Worm (Caenorhabditis elegans) whole organism, late embryonic: ENCODE measurements around the gene T26C5.4.

ENCODE experiments used
- K09A11.1 ChIP-seq: sonication (generic microtip); optimal IDR thresholded peaks from 2 replicates; lab custom pipeline; 2017; ENCODE audit warnings: antibody characterized with exemption, mild to moderate bottlenecking, missing genetic modification characterization, missing compliant biosample characterization; ENCODE audit not compliant: insufficient read depth
- ahr-1 ChIP-seq: sonication (generic microtip); optimal IDR thresholded peaks from 2 replicates; lab custom pipeline; 2016; ENCODE audit warnings: missing genetic modification characterization, missing compliant biosample characterization
- ama-1 ChIP-seq: fragments of 150-350 bp; optimal IDR thresholded peaks from 2 replicates; lab custom pipeline; 2014
- ceh-18 ChIP-seq: sonication (generic microtip); optimal IDR thresholded peaks from 2 replicates; lab custom pipeline; 2016; ENCODE audit warnings: missing genetic modification characterization, missing compliant biosample characterization
- ceh-19 ChIP-seq: fragments of 200-800 bp; sonication (Bioruptor generic); optimal IDR thresholded peaks from 2 replicates; lab custom pipeline; 2018; ENCODE audit warnings: mild to moderate bottlenecking, missing genetic modification characterization, missing compliant biosample characterization
- ceh-2 ChIP-seq: sonication (generic microtip); optimal IDR thresholded peaks from 2 replicates; lab custom pipeline; 2016; ENCODE audit warnings: missing genotype, missing genetic modification characterization, missing compliant biosample characterization
- ceh-22 ChIP-seq: sonication (generic microtip); optimal IDR thresholded peaks from 2 replicates; lab custom pipeline; 2017; ENCODE audit warnings: missing biosample characterization, missing genetic modification characterization
- ceh-45 ChIP-seq: fragments of 200-800 bp; sonication (Bioruptor generic); IDR thresholded peaks from 2 replicates; pipeline ENCODE4 v1.3.6; 2022; ENCODE audit warnings: missing genetic modification reagents, missing genetic modification characterization, missing compliant biosample characterization
- ceh-48 ChIP-seq: sonication (generic microtip); optimal IDR thresholded peaks from 2 replicates; lab custom pipeline; 2016; ENCODE audit warnings: missing genetic modification characterization, inconsistent platforms, missing compliant biosample characterization
- ceh-6 ChIP-seq: fragments of 200-800 bp; sonication (Bioruptor generic); optimal IDR thresholded peaks from 2 replicates; lab custom pipeline; 2018; ENCODE audit warnings: mild to moderate bottlenecking, missing genetic modification characterization, missing compliant biosample characterization
- dmd-4 ChIP-seq: sonication (generic microtip); optimal IDR thresholded peaks from 2 replicates; lab custom pipeline; 2016; ENCODE audit warnings: borderline replicate concordance, missing genetic modification characterization, missing compliant biosample characterization
- dve-1 ChIP-seq: sonication (generic microtip); optimal IDR thresholded peaks from 2 replicates; lab custom pipeline; 2017; ENCODE audit warnings: antibody characterized with exemption, mild to moderate bottlenecking, missing genetic modification characterization, missing compliant biosample characterization
- elt-2 ChIP-seq: sonication (generic microtip); optimal IDR thresholded peaks from 2 replicates; lab custom pipeline; 2016; ENCODE audit warnings: missing genetic modification reagents, missing genetic modification characterization, missing compliant biosample characterization
- ets-4 ChIP-seq: sonication (generic microtip); optimal IDR thresholded peaks from 2 replicates; lab custom pipeline; 2016; ENCODE audit warnings: missing genetic modification characterization, missing compliant biosample characterization
- eyg-1 ChIP-seq: sonication (generic microtip); optimal IDR thresholded peaks from 2 replicates; lab custom pipeline; 2016; ENCODE audit warnings: missing genotype, missing genetic modification characterization, missing compliant biosample characterization
- fkh-6 ChIP-seq: sonication (generic microtip); optimal IDR thresholded peaks from 2 replicates; lab custom pipeline; 2016; ENCODE audit warnings: missing genetic modification characterization, missing compliant biosample characterization
- gmeb-2 ChIP-seq: sonication (generic microtip); optimal IDR thresholded peaks from 2 replicates; lab custom pipeline; 2016; ENCODE audit warnings: missing genetic modification characterization, inconsistent platforms, missing compliant biosample characterization
- hlh-30 ChIP-seq: sonication (generic microtip); optimal IDR thresholded peaks from 2 replicates; lab custom pipeline; 2017; ENCODE audit warnings: antibody characterized with exemption, missing genetic modification characterization, missing compliant biosample characterization; ENCODE audit not compliant: insufficient read depth
- lin-11 ChIP-seq: fragments of 200-800 bp; sonication (Bioruptor generic); optimal IDR thresholded peaks from 2 replicates; lab custom pipeline; 2018; ENCODE audit warnings: mild to moderate bottlenecking, missing genetic modification characterization, missing compliant biosample characterization
- madf-2 ChIP-seq: sonication (generic microtip); optimal IDR thresholded peaks from 2 replicates; lab custom pipeline; 2017; ENCODE audit warnings: missing genetic modification characterization, missing compliant biosample characterization
- nfya-1 ChIP-seq: sonication (generic microtip); optimal IDR thresholded peaks from 2 replicates; lab custom pipeline; 2017; ENCODE audit warnings: missing genetic modification characterization, mild to moderate bottlenecking, missing compliant biosample characterization, antibody characterized with exemption, moderate library complexity
- nhr-232 ChIP-seq: sonication (generic microtip); optimal IDR thresholded peaks from 2 replicates; lab custom pipeline; 2016; ENCODE audit warnings: missing genetic modification characterization, missing compliant biosample characterization
- pat-9 ChIP-seq: fragments of 200-800 bp; sonication (Bioruptor generic); optimal IDR thresholded peaks from 2 replicates; lab custom pipeline; 2018; ENCODE audit warnings: mild to moderate bottlenecking, missing genetic modification characterization, moderate library complexity, missing compliant biosample characterization
- pax-1 ChIP-seq: fragments of 150-350 bp; optimal IDR thresholded peaks from 2 replicates; lab custom pipeline; 2014; ENCODE audit warnings: missing biosample characterization, missing genetic modification characterization
- pha-2 ChIP-seq: sonication (generic microtip); optimal IDR thresholded peaks from 2 replicates; lab custom pipeline; 2017; ENCODE audit warnings: mild to moderate bottlenecking, missing genetic modification characterization, missing compliant biosample characterization
- pqm-1 ChIP-seq: sonication (generic microtip); optimal IDR thresholded peaks from 2 replicates; lab custom pipeline; 2016; ENCODE audit warnings: missing genetic modification characterization, missing compliant biosample characterization
- pros-1 ChIP-seq: fragments of 150-350 bp; optimal IDR thresholded peaks from 2 replicates; lab custom pipeline; 2014; ENCODE audit warnings: missing biosample characterization, missing genetic modification reagents, missing genetic modification characterization
- ref-2 ChIP-seq: sonication (generic microtip); optimal IDR thresholded peaks from 2 replicates; lab custom pipeline; 2016; ENCODE audit warnings: missing genetic modification characterization, missing compliant biosample characterization
- rnt-1 ChIP-seq: sonication (generic microtip); optimal IDR thresholded peaks from 2 replicates; lab custom pipeline; 2016; ENCODE audit warnings: missing genetic modification characterization, missing compliant biosample characterization
- sox-2 ChIP-seq: fragments of 200-800 bp; sonication (Bioruptor generic); IDR thresholded peaks from 2 replicates; pipeline ENCODE4 v1.3.6; 2022; ENCODE audit warnings: missing genetic modification reagents, missing genetic modification characterization, missing compliant biosample characterization
- tbx-7 ChIP-seq: sonication (generic microtip); optimal IDR thresholded peaks from 2 replicates; lab custom pipeline; 2016; ENCODE audit warnings: missing genotype, missing genetic modification characterization, missing compliant biosample characterization
- unc-3 ChIP-seq, 2 experiments: fragments of 200-800 bp in 1 of 2; sonication (Bioruptor generic) in 1 of 2; sonication (generic microtip) in 1 of 2; conservative IDR thresholded peaks in 1 of 2; optimal IDR thresholded peaks in 1 of 2; 2 replicates each; pipeline versions ENCODE4 v1.3.6 to Lab custom; 2016 to 2022; ENCODE audit warnings: missing compliant biosample characterization in 2 of 2, missing genetic modification characterization in 2 of 2, missing genetic modification reagents in 1 of 2
- unc-86 ChIP-seq: sonication (generic microtip); optimal IDR thresholded peaks from 2 replicates; lab custom pipeline; 2016; ENCODE audit warnings: missing genetic modification characterization, missing compliant biosample characterization
- ztf-16 ChIP-seq: sonication (generic microtip); optimal IDR thresholded peaks from 2 replicates; lab custom pipeline; 2017; ENCODE audit warnings: missing genetic modification characterization, missing compliant biosample characterization

Gene T26C5.4

ce11 chrII:9222969-9223368 lies 27.4 kb downstream of the T26C5.4 start, which contains the start of gene ZK1067.3:
Gene ZK1067.3 (plus strand): TSS chrII:9223269.
- no peak for TF ChIP-seq eyg-1 (tag; lab: Kevin White, UChicago)
- no peak for TF ChIP-seq sox-2
- no peak for TF ChIP-seq nhr-232 (tag; lab: Kevin White, UChicago)
- TF ChIP-seq pros-1 (tag; lab: Kevin White, UChicago): no peak
- TF ChIP-seq ahr-1 (tag; lab: Kevin White, UChicago): no peak
- TF ChIP-seq fkh-6 (tag; lab: Kevin White, UChicago): no peak
- TF ChIP-seq madf-2 (tag; lab: Kevin White, UChicago): no peak
- TF ChIP-seq tbx-7: no peak
- TF ChIP-seq pax-1 (tag; lab: Kevin White, UChicago): no peak

ce11 chrII:9213055-9213708 lies 37.1 kb downstream of the T26C5.4 start, which contains the start of gene znfx-1:
Gene znfx-1 (plus strand): TSS chrII:9213658.
- TF ChIP-seq eyg-1 (tag; lab: Kevin White, UChicago) (no peak), sox-2 (no peak), dmd-4 (tag; lab: Kevin White, UChicago) (no peak), elt-2 (no peak), hlh-30 (tag; lab: Kevin White, UChicago) (no peak), ama-1 (lab: Kevin White, UChicago) (no peak), pax-1 (tag; lab: Kevin White, UChicago) (no peak), rnt-1 (tag; lab: Kevin White, UChicago) (no peak), nfya-1 (tag; lab: Kevin White, UChicago) (no peak), ets-4 (no peak), pha-2 (tag; lab: Kevin White, UChicago) (no peak), ceh-18 (no peak), ceh-6 (no peak), madf-2 (tag; lab: Kevin White, UChicago) (no peak), pat-9 (tag; lab: Kevin White, UChicago) (no peak), ceh-22 (tag; lab: Kevin White, UChicago) (no peak), ztf-16 (tag; lab: Kevin White, UChicago) (no peak), gmeb-2 (tag; lab: Kevin White, UChicago) (no peak)

ce11 chrII:9211684-9212083 lies 38.6 kb downstream of the T26C5.4 start:
- TF ChIP-seq pros-1 (tag; lab: Kevin White, UChicago): no peak
- no peak for TF ChIP-seq ceh-48 (tag; lab: Kevin White, UChicago)
- no peak for TF ChIP-seq ref-2 (tag; lab: Kevin White, UChicago)
- TF ChIP-seq unc-3 (GFP tag; conservative IDR thresholded peaks at IDR 0.05; lab: Robert Waterston, UW): no peak
- no peak for TF ChIP-seq unc-3 (tag; optimal IDR thresholded peaks at IDR 0.05; lab: Kevin White, UChicago)
- TF ChIP-seq ceh-45 (GFP tag; lab: Robert Waterston, UW): no peak
- no peak for TF ChIP-seq lin-11
- TF ChIP-seq ets-4: no peak
- no peak for TF ChIP-seq K09A11.1
- no peak for TF ChIP-seq unc-86
- TF ChIP-seq ceh-2 (tag; lab: Kevin White, UChicago): no peak
- TF ChIP-seq, all 69 proteins: peak for 0

ce11 chrII:9210076-9210475 lies 40.2 kb downstream of the T26C5.4 start, which contains the start of gene ZK1067.4:
Gene ZK1067.4 (plus strand): TSS chrII:9210376.
- no peak for TF ChIP-seq ceh-45 (GFP tag; lab: Robert Waterston, UW)
- TF ChIP-seq pqm-1 (tag; lab: Kevin White, UChicago): no peak
- no peak for TF ChIP-seq ceh-19
- TF ChIP-seq dve-1 (tag; lab: Kevin White, UChicago): no peak
